Fruit fly (Drosophila melanogaster): ENCODE results near the gene CG6204.

Gene CG6204

DNA sequence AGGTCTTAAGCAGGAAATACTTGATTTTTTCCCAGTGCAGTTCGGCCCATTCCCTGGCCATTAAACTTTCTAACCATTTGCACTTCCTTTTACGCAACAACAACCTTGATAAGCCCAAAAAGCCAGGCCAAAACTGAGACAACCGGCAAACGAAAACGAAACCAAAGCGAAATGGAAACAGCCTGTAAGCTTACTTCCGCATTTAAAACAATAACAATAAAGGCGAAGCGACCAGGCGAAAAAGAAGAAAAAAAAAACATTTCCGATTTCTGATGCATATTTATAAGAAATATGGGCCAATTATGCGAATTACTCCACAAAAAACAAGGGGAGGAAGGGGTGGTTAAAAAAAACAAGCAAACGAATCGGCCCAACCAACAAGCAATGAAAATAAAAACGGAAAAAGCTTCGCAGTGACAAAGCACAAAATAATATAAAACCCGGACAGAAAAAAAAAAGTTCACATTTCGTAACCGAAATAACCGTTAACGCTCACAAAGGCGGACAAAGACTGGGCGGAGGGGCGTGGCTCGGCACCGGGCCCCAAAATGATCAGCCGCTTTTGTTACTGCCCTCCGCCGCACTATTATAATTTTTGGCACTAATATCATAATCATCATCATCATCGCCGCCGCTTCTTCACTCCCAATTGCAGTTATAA, 11.7 kb downstream of the CG6204 start:
- peak in 1 of 2 experiments; percentile 83 for TF ChIP-seq Eip74EF (GFP tag; optimal IDR thresholded peaks at IDR 0.05)
- TF ChIP-seq vvl (GFP tag; IDR thresholded peaks at IDR 0.05): peak; percentile 44; the same call in 1 of the 2 replicates
- peak; percentile 67 for TF ChIP-seq sqz (GFP tag; optimal IDR thresholded peaks at IDR 0.05)
- TF ChIP-seq Blimp-1 (GFP tag; optimal IDR thresholded peaks at IDR 0.05): peak; percentile 56
- no peak for TF ChIP-seq Awh (GFP tag; IDR thresholded peaks at IDR 0.05)
- TF ChIP-seq chinmo (GFP tag; IDR thresholded peaks at IDR 0.05; ENCODE audit: partially characterized antibody): peak; percentile 82; the same call in 2 of the 4 replicates

DNA sequence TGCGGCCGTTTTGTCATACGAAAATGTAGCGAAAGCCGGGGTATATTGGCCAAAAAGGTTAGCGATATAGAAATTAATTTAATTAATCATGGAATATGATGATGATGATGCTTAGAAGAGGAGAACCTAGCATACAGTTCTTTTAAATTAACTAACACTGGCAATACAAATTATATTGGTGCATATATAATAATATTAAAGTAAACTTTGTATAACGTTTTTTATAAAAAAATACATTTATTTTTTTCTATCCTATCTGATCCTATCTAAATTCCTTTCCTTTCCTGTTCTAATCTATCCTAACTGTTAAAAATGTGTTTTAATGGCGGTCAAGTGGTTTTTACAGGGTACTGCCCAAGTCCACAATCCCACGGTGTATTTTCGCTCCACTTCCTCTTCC, 12.3 kb downstream of the CG6204 start:
- TF ChIP-seq tup (GFP tag; optimal IDR thresholded peaks at IDR 0.05): no peak
- no peak for TF ChIP-seq Adf1 (GFP tag; IDR thresholded peaks at IDR 0.05)
- no peak for TF ChIP-seq ro (GFP tag; IDR thresholded peaks at IDR 0.05)
- TF ChIP-seq CG2202 (tag; optimal IDR thresholded peaks at IDR 0.05): no peak
- no peak for TF ChIP-seq Max (GFP tag; optimal IDR thresholded peaks at IDR 0.05)
- TF ChIP-seq repo (GFP tag; optimal IDR thresholded peaks at IDR 0.05): no peak
- no peak for TF ChIP-seq CG17829 (tag; optimal IDR thresholded peaks at IDR 0.05)
- no peak for TF ChIP-seq chn (GFP tag; optimal IDR thresholded peaks at IDR 0.05)
- no peak for TF ChIP-seq Dref (GFP tag; IDR thresholded peaks at IDR 0.05)
- no peak for TF ChIP-seq D19A (tag; optimal IDR thresholded peaks at IDR 0.05)
- TF ChIP-seq nmo (GFP tag; optimal IDR thresholded peaks at IDR 0.05): peak; percentile 54
- peak; percentile 15 for TF ChIP-seq HHEX (GFP tag; optimal IDR thresholded peaks at IDR 0.05)
- no peak for TF ChIP-seq luna (GFP tag; optimal IDR thresholded peaks at IDR 0.05)
- TF ChIP-seq CG10462 (GFP tag; optimal IDR thresholded peaks at IDR 0.05): no peak
- no peak for TF ChIP-seq gcm2 (GFP tag; optimal IDR thresholded peaks at IDR 0.05)
- no peak for TF ChIP-seq stc (GFP tag; IDR thresholded peaks at IDR 0.05)
- no peak for TF ChIP-seq eve (GFP tag; optimal IDR thresholded peaks at IDR 0.05)
- no peak for TF ChIP-seq Chrac-16 (GFP tag; optimal IDR thresholded peaks at IDR 0.05)
- peak; percentile 61 for TF ChIP-seq gem (tag; optimal IDR thresholded peaks at IDR 0.05)
- peak in 1 of 2 experiments; percentile 74 for TF ChIP-seq Hr51 (GFP tag; optimal IDR thresholded peaks at IDR 0.05)
- 0 out of 3 replicates have a peak, but pooled peaks have one; percentile 23 for TF ChIP-seq dysf (GFP tag; IDR thresholded peaks at IDR 0.05)
- TF ChIP-seq twi (tag; optimal IDR thresholded peaks at IDR 0.05): no peak
- TF ChIP-seq al (GFP tag; IDR thresholded peaks at IDR 0.05): no peak
- no peak for TF ChIP-seq Bdp1 (GFP tag; optimal IDR thresholded peaks at IDR 0.05)
- TF ChIP-seq CG7786 (GFP tag; optimal IDR thresholded peaks at IDR 0.05): no peak
- TF ChIP-seq vnd (GFP tag; IDR thresholded peaks at IDR 0.05; ENCODE audit: partially characterized antibody): no peak
- no peak for TF ChIP-seq CG13123 (GFP tag; optimal IDR thresholded peaks at IDR 0.05)
- TF ChIP-seq CG3838 (GFP tag; optimal IDR thresholded peaks at IDR 0.05): no peak
- TF ChIP-seq C15 (GFP tag; IDR thresholded peaks at IDR 0.05): no peak
- TF ChIP-seq HLH54F (GFP tag; optimal IDR thresholded peaks at IDR 0.05): no peak
- no peak for TF ChIP-seq MTF-1 (GFP tag; optimal IDR thresholded peaks at IDR 0.05; ENCODE audit: borderline replicate concordance)
- no peak for TF ChIP-seq pzg (GFP tag; optimal IDR thresholded peaks at IDR 0.05)
- TF ChIP-seq CG17912 (GFP tag; optimal IDR thresholded peaks at IDR 0.05): no peak
- no peak for TF ChIP-seq CG11456 (GFP tag; IDR thresholded peaks at IDR 0.05)
- no peak for TF ChIP-seq ranshi (GFP tag; IDR thresholded peaks at IDR 0.05)
- peak; percentile 25 for TF ChIP-seq CG17385 (GFP tag; optimal IDR thresholded peaks at IDR 0.05)
- no peak for TF ChIP-seq chif (GFP tag; optimal IDR thresholded peaks at IDR 0.05)
- TF ChIP-seq en (GFP tag; optimal IDR thresholded peaks at IDR 0.05): no peak
- TF ChIP-seq CG17568 (GFP tag; optimal IDR thresholded peaks at IDR 0.05): no peak
- no peak for TF ChIP-seq ATbp (GFP tag; optimal IDR thresholded peaks at IDR 0.05)
- no peak for TF ChIP-seq bab2 (GFP tag; optimal IDR thresholded peaks at IDR 0.05)
- no peak for TF ChIP-seq CG14441 (GFP tag; IDR thresholded peaks at IDR 0.05)
- TF ChIP-seq hbn (GFP tag; IDR thresholded peaks at IDR 0.05; ENCODE audit: partially characterized antibody): no peak
